Worm (Caenorhabditis elegans): Measurements from ENCODE around the gene Y55B1BR.6.

ce11 chrIII:439926-440325 is 23.7 kb downstream of the Y55B1BR.6 start, which contains the start of gene affl-1:
- TF ChIP-seq lir-3 (tag; optimal IDR thresholded peaks at IDR 0.05; ENCODE audit: poor library complexity) (no peak), zag-1 (tag; optimal IDR thresholded peaks at IDR 0.05) (no peak), unc-30 (tag; optimal IDR thresholded peaks at IDR 0.05) (no peak), ceh-88 (GFP tag; IDR thresholded peaks at IDR 0.05) (no peak), lin-35 (GFP tag; optimal IDR thresholded peaks at IDR 0.05) (no peak), sup-37 (GFP tag; optimal IDR thresholded peaks at IDR 0.05) (no peak), lin-13 (GFP tag; optimal IDR thresholded peaks at IDR 0.05) (no peak), aha-1 (tag; optimal IDR thresholded peaks at IDR 0.05) (no peak), lin-15B (tag; optimal IDR thresholded peaks at IDR 0.05) (no peak), nhr-19 (GFP tag; conservative IDR thresholded peaks at IDR 0.05) (no peak), unc-86 (tag; optimal IDR thresholded peaks at IDR 0.05) (no peak)
